Fruit fly (Drosophila melanogaster) whole organism, embryonic: ENCODE measurements around the gene CG14212.
A peak's percentile ranks its signal among the peaks of the same experiment; 100 is the strongest.

ENCODE experiments used
- CG10565 ChIP-seq: fragments of 200-800 bp; sonication (Bioruptor generic); optimal IDR thresholded peaks from 3 replicates; lab custom pipeline; 2016; ENCODE audit warnings: missing biosample characterization, mild to moderate bottlenecking, missing genetic modification characterization
- CG11085 ChIP-seq: fragments of 200-800 bp; sonication (Bioruptor generic); IDR thresholded peaks from 2 replicates; pipeline ENCODE4 v1.3.6; 2022; ENCODE audit warnings: missing biosample characterization, missing genetic modification characterization
- CG11560 ChIP-seq: fragments of 200-800 bp; sonication (Bioruptor generic); IDR thresholded peaks from 3 replicates; pipeline ENCODE4 v1.3.6; 2022; ENCODE audit warnings: missing biosample characterization, missing genetic modification characterization
- CG11695 ChIP-seq: fragments of 200-800 bp; sonication (Bioruptor generic); IDR thresholded peaks from 3 replicates; pipeline ENCODE4 v1.3.6; 2022; ENCODE audit warnings: missing biosample characterization, missing genetic modification characterization
- CG12219 ChIP-seq: fragments of 200-800 bp; sonication (Bioruptor generic); optimal IDR thresholded peaks from 3 replicates; lab custom pipeline; 2018; ENCODE audit warnings: missing biosample characterization, mild to moderate bottlenecking, missing genetic modification characterization
- CG13287 ChIP-seq: fragments of 200-800 bp; sonication (Bioruptor generic); IDR thresholded peaks from 2 replicates; pipeline ENCODE4 v1.3.6; 2022; ENCODE audit warnings: missing biosample characterization, missing genetic modification characterization; ENCODE audit not compliant: partially characterized antibody
- CG13424 ChIP-seq: fragments of 200-800 bp; sonication (Bioruptor generic); optimal IDR thresholded peaks from 2 replicates; lab custom pipeline; 2019; ENCODE audit warnings: missing biosample characterization, mild to moderate bottlenecking, missing genetic modification characterization, moderate library complexity
- CG14014 ChIP-seq: fragments of 200-800 bp; sonication (Bioruptor generic); IDR thresholded peaks from 2 replicates; pipeline ENCODE4 v1.3.6; 2022; ENCODE audit warnings: missing biosample characterization, missing genetic modification characterization
- CG15073 ChIP-seq: fragments of 200-800 bp; sonication (Bioruptor generic); optimal IDR thresholded peaks from 2 replicates; lab custom pipeline; 2016; ENCODE audit warnings: missing biosample characterization, missing genetic modification characterization
- CG15696 ChIP-seq: fragments of 200-800 bp; sonication (Bioruptor generic); optimal IDR thresholded peaks from 2 replicates; lab custom pipeline; 2019; ENCODE audit warnings: missing biosample characterization, mild to moderate bottlenecking, missing genetic modification characterization, moderate library complexity
- CG1603 ChIP-seq: fragments of 200-800 bp; sonication (Bioruptor generic); optimal IDR thresholded peaks from 2 replicates; lab custom pipeline; 2019; ENCODE audit warnings: missing biosample characterization, mild to moderate bottlenecking, missing genetic modification characterization, moderate library complexity
- CG2120 ChIP-seq: fragments of 200-800 bp; sonication (Bioruptor generic); optimal IDR thresholded peaks from 3 replicates; lab custom pipeline; 2016; ENCODE audit warnings: missing biosample characterization, missing genetic modification characterization
- CG2202 ChIP-seq: fragments of 200-800 bp; sonication (Bioruptor generic); optimal IDR thresholded peaks from 2 replicates; lab custom pipeline; 2018; ENCODE audit warnings: missing biosample characterization, mild to moderate bottlenecking, missing genetic modification characterization
- CG32772 ChIP-seq: fragments of 200-800 bp; sonication (Bioruptor generic); IDR thresholded peaks from 2 replicates; pipeline ENCODE4 v1.3.6; 2022; ENCODE audit warnings: missing biosample characterization, missing genetic modification characterization
- CG33213 ChIP-seq: fragments of 200-800 bp; sonication (Bioruptor generic); optimal IDR thresholded peaks from 3 replicates; lab custom pipeline; 2016; ENCODE audit warnings: missing biosample characterization, missing genetic modification characterization
- CG4328 ChIP-seq: fragments of 200-800 bp; sonication (Bioruptor generic); optimal IDR thresholded peaks from 3 replicates; lab custom pipeline; 2017; ENCODE audit warnings: missing biosample characterization, missing genetic modification reagents, missing genetic modification characterization
- CG4404 ChIP-seq: fragments of 200-800 bp; sonication (Bioruptor generic); IDR thresholded peaks from 2 replicates; pipeline ENCODE4 v1.3.6; 2022; ENCODE audit warnings: missing biosample characterization, missing genetic modification characterization
- CG5953 ChIP-seq: fragments of 200-800 bp; sonication (Bioruptor generic); IDR thresholded peaks from 2 replicates; pipeline ENCODE4 v1.3.6; 2022; ENCODE audit warnings: missing biosample characterization, missing genetic modification characterization
- CG6854 ChIP-seq: fragments of 200-800 bp; sonication (Bioruptor generic); optimal IDR thresholded peaks from 3 replicates; lab custom pipeline; 2017; ENCODE audit warnings: missing biosample characterization, mild to moderate bottlenecking, missing genetic modification characterization
- CG7928 ChIP-seq: fragments of 200-800 bp; sonication (Bioruptor generic); optimal IDR thresholded peaks from 2 replicates; lab custom pipeline; 2017; ENCODE audit warnings: missing biosample characterization, mild to moderate bottlenecking, missing genetic modification characterization
- CG9932 ChIP-seq: fragments of 200-800 bp; sonication (Bioruptor generic); IDR thresholded peaks from 2 replicates; pipeline ENCODE4 v1.3.6; 2022; ENCODE audit warnings: missing biosample characterization, missing genetic modification characterization
- CTCF ChIP-seq: fragments of 200-800 bp; sonication (Bioruptor generic); optimal IDR thresholded peaks from 2 replicates; lab custom pipeline; 2017; ENCODE audit warnings: missing biosample characterization, mild to moderate bottlenecking, missing genetic modification characterization, moderate library complexity
- Dll ChIP-seq: fragments of 200-800 bp; sonication (Bioruptor generic); IDR thresholded peaks from 4 replicates; pipeline ENCODE4 v1.3.6; 2022; ENCODE audit warnings: missing biosample characterization, missing genetic modification characterization; ENCODE audit not compliant: partially characterized antibody
- ERR ChIP-seq: fragments of 200-800 bp; sonication (Bioruptor generic); optimal IDR thresholded peaks from 2 replicates; lab custom pipeline; 2016; ENCODE audit warnings: missing biosample characterization, missing genetic modification characterization
- Fer2 ChIP-seq: fragments of 200-800 bp; sonication (Bioruptor generic); optimal IDR thresholded peaks from 2 replicates; lab custom pipeline; 2018; ENCODE audit warnings: missing biosample characterization, mild to moderate bottlenecking, missing genetic modification characterization, moderate library complexity
- Gsc ChIP-seq: fragments of 200-800 bp; sonication (Bioruptor generic); IDR thresholded peaks from 2 replicates; pipeline ENCODE4 v1.3.6; 2022; ENCODE audit warnings: missing biosample characterization, missing genetic modification characterization
- Hey ChIP-seq: fragments of 200-800 bp; sonication (Bioruptor generic); optimal IDR thresholded peaks from 3 replicates; lab custom pipeline; 2018; ENCODE audit warnings: missing biosample characterization, mild to moderate bottlenecking, missing genetic modification characterization
- Optix ChIP-seq: fragments of 200-800 bp; sonication (Bioruptor generic); IDR thresholded peaks from 3 replicates; pipeline ENCODE4 v1.3.6; 2022; ENCODE audit warnings: missing biosample characterization, missing genetic modification characterization
- PHDP ChIP-seq: fragments of 200-800 bp; sonication (Bioruptor generic); optimal IDR thresholded peaks from 3 replicates; lab custom pipeline; 2018; ENCODE audit warnings: missing biosample characterization, mild to moderate bottlenecking, missing genetic modification characterization, moderate library complexity
- Ravus ChIP-seq: fragments of 200-800 bp; sonication (Bioruptor generic); IDR thresholded peaks from 2 replicates; pipeline ENCODE4 v1.3.6; 2022; ENCODE audit warnings: missing biosample characterization, missing genetic modification characterization
- Side ChIP-seq: fragments of 200-800 bp; sonication (Bioruptor generic); optimal IDR thresholded peaks from 2 replicates; lab custom pipeline; 2016; ENCODE audit warnings: missing biosample characterization, missing genetic modification characterization
- Sry-δ ChIP-seq: fragments of 200-800 bp; sonication (Bioruptor generic); optimal IDR thresholded peaks from 2 replicates; lab custom pipeline; 2016; ENCODE audit warnings: missing biosample characterization, missing genetic modification characterization
- Tbp ChIP-seq: fragments of >200 bp; optimal IDR thresholded peaks from 2 replicates; lab custom pipeline; 2018; ENCODE audit warnings: missing biosample characterization, missing genetic modification characterization
- bigmax ChIP-seq: fragments of 200-800 bp; sonication (Bioruptor generic); optimal IDR thresholded peaks from 2 replicates; lab custom pipeline; 2018; ENCODE audit warnings: missing biosample characterization, mild to moderate bottlenecking, missing genetic modification characterization
- bowl ChIP-seq: fragments of 200-800 bp; sonication (Bioruptor generic); IDR thresholded peaks from 2 replicates; pipeline ENCODE4 v1.3.6; 2022; ENCODE audit warnings: missing biosample characterization, missing genetic modification characterization
- chm ChIP-seq: fragments of 200-800 bp; sonication (Bioruptor generic); IDR thresholded peaks from 2 replicates; pipeline ENCODE4 v1.3.6; 2022; ENCODE audit warnings: missing biosample characterization, missing genetic modification characterization
- cwo ChIP-seq: fragments of 200-800 bp; sonication (Bioruptor generic); optimal IDR thresholded peaks from 3 replicates; lab custom pipeline; 2017; ENCODE audit warnings: missing biosample characterization, missing genetic modification characterization, mild to moderate bottlenecking, moderate library complexity, missing genetic modification reagents
- fd102C ChIP-seq: fragments of 200-800 bp; sonication (Bioruptor generic); optimal IDR thresholded peaks from 2 replicates; lab custom pipeline; 2018; ENCODE audit warnings: missing biosample characterization, mild to moderate bottlenecking, missing genetic modification characterization, moderate library complexity
- grau ChIP-seq: fragments of 200-800 bp; optimal IDR thresholded peaks from 3 replicates; lab custom pipeline; 2019; ENCODE audit warnings: missing biosample characterization, mild to moderate bottlenecking, missing genetic modification characterization, moderate library complexity
- gsb ChIP-seq: fragments of 200-800 bp; sonication (Bioruptor generic); IDR thresholded peaks from 2 replicates; pipeline ENCODE4 v1.3.6; 2022; ENCODE audit warnings: missing biosample characterization, missing genetic modification characterization
- her ChIP-seq: fragments of 200-800 bp; sonication (Bioruptor generic); optimal IDR thresholded peaks from 2 replicates; lab custom pipeline; 2016; ENCODE audit warnings: missing biosample characterization, missing genetic modification characterization
- hth ChIP-seq: fragments of >200 bp; optimal IDR thresholded peaks from 2 replicates; lab custom pipeline; 2017; ENCODE audit warnings: inconsistent platforms
- inv ChIP-seq: fragments of 200-800 bp; sonication (Bioruptor generic); IDR thresholded peaks from 2 replicates; pipeline ENCODE4 v1.3.6; 2022; ENCODE audit warnings: missing biosample characterization, missing genetic modification characterization; ENCODE audit not compliant: partially characterized antibody
- lbe ChIP-seq: fragments of 200-800 bp; sonication (Bioruptor generic); optimal IDR thresholded peaks from 2 replicates; lab custom pipeline; 2016; ENCODE audit warnings: missing biosample characterization, mild to moderate bottlenecking, missing genetic modification characterization
- odd ChIP-seq: fragments of 200-800 bp; sonication (Bioruptor generic); optimal IDR thresholded peaks from 2 replicates; lab custom pipeline; 2017; ENCODE audit warnings: missing biosample characterization, mild to moderate bottlenecking, missing genetic modification characterization
- peb ChIP-seq: fragments of 200-800 bp; sonication (Bioruptor generic); IDR thresholded peaks from 2 replicates; pipeline ENCODE4 v1.3.6; 2022; ENCODE audit warnings: missing biosample characterization, missing genetic modification characterization
- ranshi ChIP-seq: fragments of 200-800 bp; sonication (Bioruptor generic); IDR thresholded peaks from 2 replicates; pipeline ENCODE4 v1.3.6; 2022; ENCODE audit warnings: missing biosample characterization, missing genetic modification characterization
- sima ChIP-seq: fragments of 200-800 bp; sonication (Bioruptor generic); optimal IDR thresholded peaks from 2 replicates; lab custom pipeline; 2016; ENCODE audit warnings: missing biosample characterization, missing genetic modification characterization
- sob ChIP-seq: fragments of 200-800 bp; sonication (Bioruptor generic); IDR thresholded peaks from 2 replicates; pipeline ENCODE4 v1.3.6; 2022; ENCODE audit warnings: missing biosample characterization, missing genetic modification characterization
- tll ChIP-seq, 2 experiments: fragments of 200-800 bp in 1 of 2; fragments of >200 bp in 1 of 2; sonication (Bioruptor generic) in 1 of 2; optimal IDR thresholded peaks; 2 replicates each; lab custom pipeline; 2017 to 2019; ENCODE audit warnings: missing biosample characterization in 2 of 2, missing genetic modification characterization in 2 of 2, mild to moderate bottlenecking in 1 of 2, moderate library complexity in 1 of 2
- twi ChIP-seq: fragments of 200-800 bp; optimal IDR thresholded peaks from 2 replicates; lab custom pipeline; 2019; ENCODE audit warnings: missing biosample characterization, mild to moderate bottlenecking, missing genetic modification characterization, moderate library complexity
- wor ChIP-seq: fragments of 200-800 bp; sonication (Bioruptor generic); IDR thresholded peaks from 2 replicates; pipeline ENCODE4 v1.3.6; 2022; ENCODE audit warnings: missing biosample characterization, missing genetic modification characterization

Gene CG14212

dm6 chrX:19663196-19663858 is 37.8 kb downstream of the CG14212 start (continued):
- TF ChIP-seq Fer2 (tag; lab: Kevin White, UChicago) (no peak), cwo (GFP tag; lab: Kevin White, UChicago) (peak; percentile 47), grau (tag; lab: Kevin White, UChicago) (peak; percentile 66), inv (GFP tag; lab: Robert Waterston, UW) (no peak), CG14014 (GFP tag; lab: Robert Waterston, UW) (no peak; the same call in 1 of the 2 replicates), CG13424 (tag; lab: Kevin White, UChicago) (peak; percentile 65), gsb (GFP tag; lab: Robert Waterston, UW) (no peak), odd (GFP tag; lab: Kevin White, UChicago) (peak; percentile 58), CG11695 (peak; percentile 46; the same call in 2 of the 3 replicates), CG5953 (GFP tag; lab: Robert Waterston, UW) (no peak), CG7928 (GFP tag; lab: Kevin White, UChicago) (no peak), CG6854 (GFP tag; lab: Kevin White, UChicago) (peak; percentile 58), Hey (tag; lab: Kevin White, UChicago) (no peak), CG10565 (no peak), CG1603 (tag; lab: Kevin White, UChicago) (no peak), Optix (GFP tag; lab: Robert Waterston, UW) (no peak), ranshi (GFP tag; lab: Robert Waterston, UW) (0 out of 2 replicates have a peak, but pooled peaks have one; percentile 28), hth (no peak), bigmax (no peak), peb (no peak), CG2202 (tag; lab: Kevin White, UChicago) (no peak), CG4404 (0 out of 2 replicates have a peak, but pooled peaks have one; percentile 26), Tbp (GFP tag; lab: Kevin White, UChicago) (no peak), CG4328 (GFP tag; lab: Kevin White, UChicago) (peak; percentile 28), fd102C (GFP tag; lab: Kevin White, UChicago) (no peak), chm (no peak), CG32772 (GFP tag; lab: Robert Waterston, UW) (no peak), CG9932 (GFP tag; lab: Robert Waterston, UW) (0 out of 2 replicates have a peak, but pooled peaks have one; percentile 4), wor (no peak), twi (tag; lab: Kevin White, UChicago) (peak; percentile 23), Ravus (GFP tag; lab: Robert Waterston, UW) (no peak), Side (GFP tag; lab: Kevin White, UChicago) (no peak), her (GFP tag; lab: Kevin White, UChicago) (no peak), Dll (GFP tag; lab: Robert Waterston, UW) (no peak), ERR (GFP tag; lab: Kevin White, UChicago) (no peak), Sry-δ (no peak), tll (GFP tag; optimal IDR thresholded peaks at IDR 0.05; lab: Kevin White, UChicago) (no peak), CG11560 (tag; lab: Robert Waterston, UW) (no peak), lbe (GFP tag; lab: Kevin White, UChicago) (no peak), CG13287 (no peak), bowl (GFP tag; lab: Robert Waterston, UW) (no peak), CG15073 (GFP tag; lab: Kevin White, UChicago) (no peak), CG15696 (tag; lab: Kevin White, UChicago) (peak; percentile 61), PHDP (tag; lab: Kevin White, UChicago) (peak; percentile 46), CG12219 (GFP tag; lab: Kevin White, UChicago) (no peak), Gsc (no peak), CG11085 (no peak), CTCF (GFP tag; lab: Kevin White, UChicago) (no peak), sima (GFP tag; lab: Kevin White, UChicago) (no peak), CG2120 (peak; percentile 62), sob (no peak), CG33213 (GFP tag; lab: Kevin White, UChicago) (no peak)
